Fruit fly (Drosophila melanogaster) whole organism, embryonic: ENCODE measurements around the gene Pex7.

Experiments
- B-H1 ChIP-seq: fragments of 200-800 bp; sonication (Bioruptor generic); IDR thresholded peaks from 3 replicates; pipeline ENCODE4 v1.3.6; 2022; ENCODE audit warnings: missing biosample characterization, missing genetic modification characterization
- CG14014 ChIP-seq: fragments of 200-800 bp; sonication (Bioruptor generic); IDR thresholded peaks from 2 replicates; pipeline ENCODE4 v1.3.6; 2022; ENCODE audit warnings: missing biosample characterization, missing genetic modification characterization
- CG15696 ChIP-seq: fragments of 200-800 bp; sonication (Bioruptor generic); optimal IDR thresholded peaks from 2 replicates; lab custom pipeline; 2019; ENCODE audit warnings: missing biosample characterization, mild to moderate bottlenecking, missing genetic modification characterization, moderate library complexity
- CG8388 ChIP-seq: fragments of 200-800 bp; sonication (Bioruptor generic); optimal IDR thresholded peaks from 2 replicates; lab custom pipeline; 2019; ENCODE audit warnings: missing biosample characterization, mild to moderate bottlenecking, missing genetic modification characterization, moderate library complexity
- HLHmδ ChIP-seq: fragments of 200-800 bp; sonication (Bioruptor generic); optimal IDR thresholded peaks from 2 replicates; lab custom pipeline; 2018; ENCODE audit warnings: missing biosample characterization, mild to moderate bottlenecking, missing genetic modification characterization, moderate library complexity
- NFAT ChIP-seq: fragments of 200-800 bp; sonication (Bioruptor generic); IDR thresholded peaks from 2 replicates; pipeline ENCODE4 v1.3.6; 2022; ENCODE audit warnings: missing biosample characterization, missing genetic modification characterization
- Scr ChIP-seq: fragments of 200-800 bp; sonication (Bioruptor generic); IDR thresholded peaks from 2 replicates; pipeline ENCODE4 v1.3.6; 2022; ENCODE audit warnings: missing biosample characterization, missing genetic modification characterization; ENCODE audit not compliant: partially characterized antibody
- ab ChIP-seq: fragments of 200-800 bp; sonication (Bioruptor generic); optimal IDR thresholded peaks from 2 replicates; lab custom pipeline; 2016; ENCODE audit warnings: missing biosample characterization, missing genetic modification characterization
- abd-A ChIP-seq: fragments of 200-800 bp; sonication (Bioruptor generic); optimal IDR thresholded peaks from 3 replicates; lab custom pipeline; 2019; ENCODE audit warnings: missing biosample characterization, mild to moderate bottlenecking, missing genetic modification characterization, moderate library complexity
- ara ChIP-seq: fragments of 200-800 bp; sonication (Bioruptor generic); IDR thresholded peaks from 2 replicates; pipeline ENCODE4 v1.3.6; 2022; ENCODE audit warnings: missing biosample characterization, missing genetic modification characterization
- crol ChIP-seq: fragments of 200-800 bp; sonication (Bioruptor generic); IDR thresholded peaks from 2 replicates; pipeline ENCODE4 v1.3.6; 2022; ENCODE audit warnings: missing biosample characterization, missing genetic modification characterization
- disco-r ChIP-seq: fragments of 200-800 bp; sonication (Bioruptor generic); optimal IDR thresholded peaks from 2 replicates; lab custom pipeline; 2016; ENCODE audit warnings: missing biosample characterization, missing genetic modification characterization
- gro ChIP-seq: fragments of 200-800 bp; sonication (Bioruptor generic); optimal IDR thresholded peaks from 2 replicates; lab custom pipeline; 2016; ENCODE audit warnings: missing biosample characterization, missing genetic modification characterization
- mirr ChIP-seq: fragments of 200-800 bp; sonication (Bioruptor generic); optimal IDR thresholded peaks from 3 replicates; lab custom pipeline; 2018; ENCODE audit warnings: missing biosample characterization, mild to moderate bottlenecking, missing genetic modification characterization
- nom ChIP-seq: fragments of 200-800 bp; sonication (Bioruptor generic); optimal IDR thresholded peaks from 2 replicates; lab custom pipeline; 2017; ENCODE audit warnings: missing biosample characterization, missing genetic modification characterization, mild to moderate bottlenecking, moderate library complexity, missing genetic modification reagents

The Pex7 gene

dm6 chr3L:8700054-8700642 is 53.2 kb downstream of the Pex7 start (continued):
- TF ChIP-seq crol (GFP tag; lab: Robert Waterston, UW) (peak; percentile 95), HLHmδ (GFP tag; lab: Kevin White, UChicago) (peak; percentile 25), abd-A (tag; lab: Kevin White, UChicago) (peak; percentile 5), disco-r (GFP tag; lab: Kevin White, UChicago) (no peak), Scr (GFP tag; lab: Robert Waterston, UW) (0 out of 2 replicates have a peak, but pooled peaks have one; percentile 18), nom (GFP tag; lab: Kevin White, UChicago) (peak; percentile 29), CG14014 (GFP tag; lab: Robert Waterston, UW) (no peak), CG8388 (no peak), B-H1 (GFP tag; lab: Robert Waterston, UW) (no peak), ara (GFP tag; lab: Robert Waterston, UW) (peak; percentile 10), CG15696 (tag; lab: Kevin White, UChicago) (peak; percentile 39), mirr (GFP tag; lab: Kevin White, UChicago) (peak; percentile 93), NFAT (GFP tag; lab: Robert Waterston, UW) (peak; percentile 60; the same call in 1 of the 2 replicates), gro (GFP tag; lab: Kevin White, UChicago) (peak; percentile 69), ab (GFP tag; lab: Kevin White, UChicago) (no peak)
